Worm (Caenorhabditis elegans) whole organism, young adult: Measurements from ENCODE around the gene R04A9.1.

Experiments
- F22D6.2 ChIP-seq: sonication (generic microtip); optimal IDR thresholded peaks from 2 replicates; lab custom pipeline; 2016; ENCODE audit warnings: mild to moderate bottlenecking, missing genetic modification characterization, missing compliant biosample characterization
- Y95B8A.8 ChIP-seq: fragments of 200-800 bp; sonication (Bioruptor generic); IDR thresholded peaks from 2 replicates; pipeline ENCODE4 v1.3.6; 2022; ENCODE audit warnings: missing genetic modification reagents, missing genetic modification characterization, missing compliant biosample characterization
- nhr-90 ChIP-seq: sonication (generic microtip); optimal IDR thresholded peaks from 2 replicates; lab custom pipeline; 2016; ENCODE audit warnings: missing genotype, mild to moderate bottlenecking, missing genetic modification characterization, missing compliant biosample characterization
- pha-4 ChIP-seq: fragments of 150-350 bp; sonication (generic microtip); optimal IDR thresholded peaks from 2 replicates; lab custom pipeline; 2014; ENCODE audit warnings: missing biosample characterization, missing genetic modification reagents, missing genetic modification characterization

DNA sequence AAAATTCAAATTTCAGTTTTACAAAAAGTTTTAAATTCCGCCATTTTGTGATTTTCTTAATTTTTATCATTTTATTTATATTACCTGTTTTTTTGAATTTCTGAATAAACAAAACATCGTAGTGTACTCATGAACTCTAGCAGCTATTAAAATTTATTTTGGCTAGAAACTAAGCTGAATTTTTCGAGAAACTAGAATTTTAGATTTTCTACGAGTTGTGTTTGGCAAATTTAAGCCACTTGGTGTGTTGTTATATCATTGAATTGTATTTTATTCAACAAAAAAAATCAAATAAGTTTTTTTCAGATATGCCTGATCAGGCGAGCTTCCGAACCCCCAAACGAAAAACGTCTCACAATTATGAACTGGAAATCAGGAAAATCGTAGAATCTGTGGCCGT is 7.4 kb upstream of the R04A9.1 start, which contains the start of gene R04A9.6:
- TF ChIP-seq F22D6.2 (tag; lab: Kevin White, UChicago) = no peak
- no peak for TF ChIP-seq Y95B8A.8
- no peak for TF ChIP-seq pha-4 (tag; lab: Kevin White, UChicago)
- no peak for TF ChIP-seq nhr-90 (tag; lab: Kevin White, UChicago)
